Worm (Caenorhabditis elegans): Measurements from ENCODE around the gene T01H3.3.

DNA sequence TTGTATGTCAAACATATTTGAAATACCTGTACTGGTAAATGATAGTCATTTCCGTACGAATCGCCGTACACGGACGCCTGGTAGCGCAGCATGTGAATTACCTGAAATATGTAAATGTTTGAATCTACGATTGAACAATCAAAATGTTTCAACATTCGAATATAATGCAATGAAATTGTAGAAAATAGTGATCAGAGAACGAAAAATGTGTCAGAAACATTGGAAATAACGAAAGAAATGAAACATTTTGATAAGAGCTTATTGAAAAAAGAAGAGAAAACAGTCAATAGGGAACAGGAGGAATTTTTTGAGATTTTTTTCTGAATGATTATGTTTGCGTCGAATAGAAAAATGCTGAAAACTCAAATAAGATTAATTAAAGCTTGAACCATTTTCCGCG, 3.6 kb downstream of the T01H3.3 start, which contains the start of gene ztf-17:
- TF ChIP-seq ztf-29 (GFP tag; IDR thresholded peaks at IDR 0.05) (no peak), klf-2 (GFP tag; conservative IDR thresholded peaks at IDR 0.05) (no peak), ztf-23 (GFP tag; IDR thresholded peaks at IDR 0.05) (no peak), cog-1 (tag; optimal IDR thresholded peaks at IDR 0.05) (no peak), med-1 (GFP tag; optimal IDR thresholded peaks at IDR 0.05; ENCODE audit: insufficient read depth) (no peak), T22C8.4 (GFP tag; IDR thresholded peaks at IDR 0.05) (no peak), ref-1 (GFP tag; conservative IDR thresholded peaks at IDR 0.05) (no peak), flt-1 (GFP tag; IDR thresholded peaks at IDR 0.05) (no peak), tab-1 (GFP tag; IDR thresholded peaks at IDR 0.05) (no peak)
